Worm (Caenorhabditis elegans) whole organism, L3 larva: ENCODE results near the gene Y22D7AL.4.

Experiments
- ceh-9 ChIP-seq: sonication (generic microtip); optimal IDR thresholded peaks from 2 replicates; lab custom pipeline; 2018; ENCODE audit warnings: missing biosample characterization, missing genetic modification characterization
- fkh-10 ChIP-seq: sonication (generic microtip); optimal IDR thresholded peaks from 2 replicates; lab custom pipeline; 2017; ENCODE audit warnings: missing biosample characterization, missing genetic modification reagents, missing genetic modification characterization
- jun-1 ChIP-seq: fragments of 150-350 bp; optimal IDR thresholded peaks from 2 replicates; lab custom pipeline; 2014; ENCODE audit warnings: missing biosample characterization, missing genetic modification reagents, missing genetic modification characterization
- nhr-11 ChIP-seq: fragments of 150-350 bp; optimal IDR thresholded peaks from 2 replicates; lab custom pipeline; 2014; ENCODE audit warnings: missing biosample characterization, missing genetic modification characterization
- pha-4 ChIP-seq: fragments of 150-350 bp; optimal IDR thresholded peaks from 2 replicates; lab custom pipeline; 2014; ENCODE audit warnings: missing biosample characterization, missing genetic modification reagents, missing genetic modification characterization
- snpc-4 ChIP-seq: fragments of 150-350 bp; optimal IDR thresholded peaks from 2 replicates; lab custom pipeline; 2014; ENCODE audit warnings: missing biosample characterization, missing genetic modification characterization
- tbx-2 ChIP-seq: sonication (generic microtip); optimal IDR thresholded peaks from 2 replicates; lab custom pipeline; 2016; ENCODE audit warnings: mild to moderate bottlenecking, missing genetic modification characterization, missing compliant biosample characterization
- unc-39 ChIP-seq: sonication (generic microtip); optimal IDR thresholded peaks from 4 replicates; lab custom pipeline; 2017; ENCODE audit warnings: missing biosample characterization, missing genetic modification characterization
- zag-1 ChIP-seq: fragments of 150-350 bp; optimal IDR thresholded peaks from 2 replicates; lab custom pipeline; 2014; ENCODE audit warnings: missing biosample characterization, missing genetic modification characterization

- TF ChIP-seq snpc-4 (tag; lab: Kevin White, UChicago) = no peak
- no peak for TF ChIP-seq nhr-11
- no peak for TF ChIP-seq jun-1 (tag; lab: Kevin White, UChicago)
- no peak for TF ChIP-seq pha-4 (tag; lab: Kevin White, UChicago)
- TF ChIP-seq tbx-2 (tag; lab: Kevin White, UChicago) = no peak
- TF ChIP-seq fkh-10 (GFP tag; lab: Kevin White, UChicago) = no peak
- no peak for TF ChIP-seq zag-1
- no peak for TF ChIP-seq ceh-9 (tag; lab: Kevin White, UChicago)
- TF ChIP-seq unc-39 (tag; lab: Kevin White, UChicago) = no peak
Observed at ce11 chrIII:1619890-1620289, 6.5 kb upstream of the Y22D7AL.4 start.
